Fruit fly (Drosophila melanogaster): ENCODE data around the gene X11Lbeta.

X11Lbeta gene

DNA sequence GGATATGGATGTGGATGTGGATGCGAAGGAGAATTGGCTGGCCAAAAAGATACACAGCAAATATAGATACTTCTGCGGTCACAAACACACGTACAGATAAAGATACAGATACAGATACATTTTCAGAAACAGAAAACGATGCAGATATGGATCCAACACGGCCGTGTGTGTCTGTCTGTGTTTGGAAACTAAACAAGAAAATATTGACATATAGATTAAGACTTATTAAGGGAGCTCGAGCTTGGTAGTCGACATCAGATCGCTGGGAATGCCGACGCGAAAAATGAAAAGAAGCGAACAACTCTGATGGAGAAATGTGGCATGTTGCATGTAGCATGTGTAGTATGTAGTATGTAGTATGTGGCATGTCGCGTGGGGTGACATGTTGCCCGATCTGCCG lies 45.5 kb upstream of the X11Lbeta start:
- TF ChIP-seq N (GFP tag; optimal IDR thresholded peaks at IDR 0.05) (no peak), brk (GFP tag; optimal IDR thresholded peaks at IDR 0.05) (no peak), Hr83 (GFP tag; optimal IDR thresholded peaks at IDR 0.05; ENCODE audit: poor library complexity, severe bottlenecking) (no peak), Myc (optimal IDR thresholded peaks at IDR 0.05) (no peak), dmrt93B (GFP tag; optimal IDR thresholded peaks at IDR 0.05) (no peak), psq (GFP tag; optimal IDR thresholded peaks at IDR 0.05) (no peak), Dfd (GFP tag; optimal IDR thresholded peaks at IDR 0.05) (no peak), CG9705 (GFP tag; optimal IDR thresholded peaks at IDR 0.05) (no peak), Abd-B (GFP tag; optimal IDR thresholded peaks at IDR 0.05) (no peak), Hr78 (GFP tag; optimal IDR thresholded peaks at IDR 0.05) (no peak), pan (optimal IDR thresholded peaks at IDR 0.05) (no peak)

DNA sequence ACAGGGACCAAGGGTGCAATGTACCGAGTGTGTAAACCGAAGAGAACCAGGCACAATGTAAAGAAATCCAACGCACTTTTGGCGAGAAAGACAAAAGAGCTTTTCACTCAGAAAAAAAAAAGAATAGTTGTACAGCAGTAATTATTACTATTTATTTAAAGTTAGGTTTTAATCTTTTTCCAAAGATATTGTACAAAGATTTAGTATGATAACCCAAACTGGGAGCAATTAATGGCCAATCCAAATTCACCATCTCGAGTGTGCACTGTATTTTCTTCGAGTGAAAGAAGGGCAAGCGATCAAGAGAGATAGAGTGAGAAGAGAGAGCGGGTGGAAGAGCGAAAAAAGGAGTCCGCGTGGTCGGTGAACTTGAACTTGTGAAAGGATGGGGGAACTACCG lies 43.1 kb upstream of the X11Lbeta start:
- TF ChIP-seq usp (GFP tag; optimal IDR thresholded peaks at IDR 0.05) = no peak
- no peak for TF ChIP-seq N (GFP tag; optimal IDR thresholded peaks at IDR 0.05)
- peak; percentile 81 for TF ChIP-seq CG32264 (GFP tag; optimal IDR thresholded peaks at IDR 0.05)
- TF ChIP-seq fru (GFP tag; optimal IDR thresholded peaks at IDR 0.05) = peak; percentile 97
- TF ChIP-seq Dfd (GFP tag; optimal IDR thresholded peaks at IDR 0.05) = no peak
- TF ChIP-seq Vsx2 (GFP tag; optimal IDR thresholded peaks at IDR 0.05; ENCODE audit: partially characterized antibody) = no peak
- peak; percentile 95 for TF ChIP-seq h (GFP tag; optimal IDR thresholded peaks at IDR 0.05)
- TF ChIP-seq Rel (GFP tag; optimal IDR thresholded peaks at IDR 0.05) = peak; percentile 42
- peak; percentile 19 for TF ChIP-seq Rel (tag; optimal IDR thresholded peaks at IDR 0.05)
- peak; percentile 84 for TF ChIP-seq dmrt93B (GFP tag; optimal IDR thresholded peaks at IDR 0.05)
- TF ChIP-seq Jra (GFP tag; optimal IDR thresholded peaks at IDR 0.05) = peak; percentile 70
- peak; percentile 94 for TF ChIP-seq HLH106 (tag; optimal IDR thresholded peaks at IDR 0.05)
- peak; percentile 21 for TF ChIP-seq CrebA (GFP tag; optimal IDR thresholded peaks at IDR 0.05; ENCODE audit: borderline replicate concordance)
- peak; percentile 89 for TF ChIP-seq sage (GFP tag; optimal IDR thresholded peaks at IDR 0.05)
- peak; percentile 90 for TF ChIP-seq woc (GFP tag; optimal IDR thresholded peaks at IDR 0.05)
- peak; percentile 24 for TF ChIP-seq Mio (GFP tag; optimal IDR thresholded peaks at IDR 0.05)
- peak; percentile 92 for TF ChIP-seq Sp1 (GFP tag; optimal IDR thresholded peaks at IDR 0.05)
- peak; percentile 38 for TF ChIP-seq dsf (GFP tag; optimal IDR thresholded peaks at IDR 0.05; ENCODE audit: borderline replicate concordance)
- peak; percentile 84 for TF ChIP-seq Hnf4 (GFP tag; optimal IDR thresholded peaks at IDR 0.05)
- TF ChIP-seq psq (GFP tag; optimal IDR thresholded peaks at IDR 0.05) = peak; percentile 94
- peak; percentile 74 for TF ChIP-seq brk (GFP tag; optimal IDR thresholded peaks at IDR 0.05)
- TF ChIP-seq CG9705 (GFP tag; optimal IDR thresholded peaks at IDR 0.05) = peak; percentile 55
- TF ChIP-seq foxo (GFP tag; optimal IDR thresholded peaks at IDR 0.05) = peak; percentile 35 to 96
- peak; percentile 89 for TF ChIP-seq OdsH (GFP tag; optimal IDR thresholded peaks at IDR 0.05)
- TF ChIP-seq br (GFP tag; optimal IDR thresholded peaks at IDR 0.05) = peak; percentile 92
- TF ChIP-seq rgr (GFP tag; optimal IDR thresholded peaks at IDR 0.05) = peak; percentile 90
- TF ChIP-seq pan (optimal IDR thresholded peaks at IDR 0.05) = no peak
- no peak for TF ChIP-seq Dif (GFP tag; optimal IDR thresholded peaks at IDR 0.05; ENCODE audit: partially characterized antibody)
- TF ChIP-seq GATAd (GFP tag; optimal IDR thresholded peaks at IDR 0.05) = peak; percentile 47
- no peak for TF ChIP-seq lola (GFP tag; optimal IDR thresholded peaks at IDR 0.05)
- peak; percentile 93 for TF ChIP-seq ey (GFP tag; optimal IDR thresholded peaks at IDR 0.05)
- TF ChIP-seq tai (GFP tag; optimal IDR thresholded peaks at IDR 0.05) = peak; percentile 88
- no peak for TF ChIP-seq Hr78 (GFP tag; optimal IDR thresholded peaks at IDR 0.05)

DNA sequence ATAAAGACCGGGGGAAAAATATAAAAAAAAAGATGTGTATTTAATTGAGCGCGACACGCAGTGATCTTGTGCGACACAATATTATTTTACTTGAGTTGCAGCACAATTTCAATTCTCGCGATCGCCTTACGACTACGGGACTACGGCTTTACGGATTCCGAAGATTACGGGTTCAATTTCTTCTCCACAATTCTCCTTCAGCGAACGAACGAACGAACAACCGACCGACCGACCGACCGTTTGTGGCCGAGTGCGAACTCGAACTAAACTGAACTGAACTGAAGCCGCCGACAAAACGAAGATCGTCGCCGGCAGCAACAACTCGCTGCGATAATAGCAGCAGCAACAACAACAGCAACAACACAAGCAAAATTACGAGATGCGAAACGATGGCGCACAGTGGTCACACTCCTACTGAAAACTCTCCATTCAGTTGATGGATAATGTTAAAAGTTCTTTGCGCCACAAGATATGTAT lies 42.3 kb upstream of the X11Lbeta start, which contains the start of gene spri:
Gene spri, minus strand, starts transcription at position 265 of the 477 bp plus-strand sequence.
- TF ChIP-seq jim (GFP tag; optimal IDR thresholded peaks at IDR 0.05) = no peak
- no peak for TF ChIP-seq Rel (GFP tag; optimal IDR thresholded peaks at IDR 0.05)
- TF ChIP-seq Rel (tag; optimal IDR thresholded peaks at IDR 0.05) = peak; percentile 49
- TF ChIP-seq Sp1 (GFP tag; optimal IDR thresholded peaks at IDR 0.05) = peak; percentile 38
- TF ChIP-seq Hr78 (GFP tag; optimal IDR thresholded peaks at IDR 0.05) = no peak
- no peak for TF ChIP-seq Dfd (GFP tag; optimal IDR thresholded peaks at IDR 0.05)
- peak; percentile 50 for TF ChIP-seq Hnf4 (GFP tag; optimal IDR thresholded peaks at IDR 0.05)
- TF ChIP-seq br (GFP tag; optimal IDR thresholded peaks at IDR 0.05) = peak; percentile 41
- peak in 1 of 2 experiments; percentile 6 for TF ChIP-seq foxo (GFP tag; optimal IDR thresholded peaks at IDR 0.05)
- peak; percentile 22 for TF ChIP-seq h (GFP tag; optimal IDR thresholded peaks at IDR 0.05)
- TF ChIP-seq ey (GFP tag; optimal IDR thresholded peaks at IDR 0.05) = no peak
- TF ChIP-seq woc (GFP tag; optimal IDR thresholded peaks at IDR 0.05) = peak; percentile 65
- no peak for TF ChIP-seq Vsx2 (GFP tag; optimal IDR thresholded peaks at IDR 0.05; ENCODE audit: partially characterized antibody)
- no peak for TF ChIP-seq brk (GFP tag; optimal IDR thresholded peaks at IDR 0.05)
- TF ChIP-seq Dif (GFP tag; optimal IDR thresholded peaks at IDR 0.05; ENCODE audit: partially characterized antibody) = peak; percentile 14
- no peak for TF ChIP-seq Mio (GFP tag; optimal IDR thresholded peaks at IDR 0.05)
- TF ChIP-seq dmrt93B (GFP tag; optimal IDR thresholded peaks at IDR 0.05) = no peak
- no peak for TF ChIP-seq lola (GFP tag; optimal IDR thresholded peaks at IDR 0.05)
- TF ChIP-seq Abd-B (GFP tag; optimal IDR thresholded peaks at IDR 0.05) = no peak
- TF ChIP-seq tai (GFP tag; optimal IDR thresholded peaks at IDR 0.05) = no peak
- TF ChIP-seq OdsH (GFP tag; optimal IDR thresholded peaks at IDR 0.05) = peak; percentile 2
- TF ChIP-seq rgr (GFP tag; optimal IDR thresholded peaks at IDR 0.05) = peak; percentile 36

Measured in whole organism, wandering third instar larva.